Fruit fly (Drosophila melanogaster) whole organism, embryonic: ENCODE results near the gene CG16775.

Experiments
- CG7786 ChIP-seq: fragments of 200-800 bp; sonication (Bioruptor generic); optimal IDR thresholded peaks from 2 replicates; lab custom pipeline; 2016; ENCODE audit warnings: missing biosample characterization, missing genetic modification characterization
- Dek ChIP-seq: fragments of 200-800 bp; sonication (Bioruptor generic); optimal IDR thresholded peaks from 3 replicates; lab custom pipeline; 2019; ENCODE audit warnings: missing biosample characterization, mild to moderate bottlenecking, missing genetic modification characterization, moderate library complexity
- sc ChIP-seq, 3 experiments: fragments of >200 bp in 2 of 3; fragments of 200-800 bp in 1 of 3; sonication (Bioruptor generic) in 1 of 3; optimal IDR thresholded peaks; 2 replicates in 2 of 3; 3 replicates in 1 of 3; lab custom pipeline; 2017; ENCODE audit warnings: mild to moderate bottlenecking in 1 of 3, missing biosample characterization in 1 of 3, missing genetic modification characterization in 1 of 3, missing genetic modification reagents in 1 of 3

- TF ChIP-seq Dek (tag; lab: Kevin White, UChicago) (no peak), sc (optimal IDR thresholded peaks at IDR 0.05; lab: Kevin White, UChicago) (no peak), sc (GFP tag; optimal IDR thresholded peaks at IDR 0.05; lab: Kevin White, UChicago) (no peak), CG7786 (GFP tag; lab: Kevin White, UChicago) (no peak)
Measured at dm6 chr3L:17849517-17849916, 36.9 kb downstream of the CG16775 start, which contains the start of gene TrpRS-m.
